Fruit fly (Drosophila melanogaster) whole organism, embryonic: ENCODE results near the gene CG13044.

Source experiments
- B-H1 ChIP-seq: fragments of 200-800 bp; sonication (Bioruptor generic); IDR thresholded peaks from 3 replicates; pipeline ENCODE4 v1.3.6; 2022; ENCODE audit warnings: missing biosample characterization, missing genetic modification characterization
- Bgb ChIP-seq: fragments of 200-800 bp; sonication (Bioruptor generic); IDR thresholded peaks from 2 replicates; pipeline ENCODE4 v1.3.6; 2022; ENCODE audit warnings: missing biosample characterization, missing genetic modification characterization; ENCODE audit not compliant: partially characterized antibody
- CG11504 ChIP-seq: fragments of 200-800 bp; sonication (Bioruptor generic); optimal IDR thresholded peaks from 3 replicates; lab custom pipeline; 2019; ENCODE audit warnings: missing biosample characterization, mild to moderate bottlenecking, missing genetic modification characterization, moderate library complexity
- CG12104 ChIP-seq: fragments of 200-800 bp; sonication (Bioruptor generic); optimal IDR thresholded peaks from 3 replicates; lab custom pipeline; 2016; ENCODE audit warnings: missing biosample characterization, missing genetic modification characterization
- CG12155 ChIP-seq: fragments of 200-800 bp; sonication (Bioruptor generic); optimal IDR thresholded peaks from 3 replicates; lab custom pipeline; 2016; ENCODE audit warnings: missing biosample characterization, missing genetic modification characterization
- CG12769 ChIP-seq: fragments of 200-800 bp; sonication (Bioruptor generic); optimal IDR thresholded peaks from 2 replicates; lab custom pipeline; 2019; ENCODE audit warnings: missing biosample characterization, mild to moderate bottlenecking, missing genetic modification characterization, moderate library complexity
- CG13287 ChIP-seq: fragments of 200-800 bp; sonication (Bioruptor generic); IDR thresholded peaks from 2 replicates; pipeline ENCODE4 v1.3.6; 2022; ENCODE audit warnings: missing biosample characterization, missing genetic modification characterization; ENCODE audit not compliant: partially characterized antibody
- CG13424 ChIP-seq: fragments of 200-800 bp; sonication (Bioruptor generic); optimal IDR thresholded peaks from 2 replicates; lab custom pipeline; 2019; ENCODE audit warnings: missing biosample characterization, mild to moderate bottlenecking, missing genetic modification characterization, moderate library complexity
- CG14441 ChIP-seq: fragments of 200-800 bp; sonication (Bioruptor generic); IDR thresholded peaks from 2 replicates; pipeline ENCODE4 v1.3.6; 2022; ENCODE audit warnings: missing biosample characterization, missing genetic modification characterization
- CG14667 ChIP-seq: fragments of 200-800 bp; sonication (Bioruptor generic); IDR thresholded peaks from 2 replicates; pipeline ENCODE4 v1.3.6; 2022; ENCODE audit warnings: missing biosample characterization, missing genetic modification characterization
- CG14965 ChIP-seq: fragments of 200-800 bp; sonication (Bioruptor generic); optimal IDR thresholded peaks from 2 replicates; lab custom pipeline; 2016; ENCODE audit warnings: missing biosample characterization, missing genetic modification characterization, borderline replicate concordance
- CG15269 ChIP-seq: fragments of 200-800 bp; sonication (Bioruptor generic); optimal IDR thresholded peaks from 2 replicates; lab custom pipeline; 2018; ENCODE audit warnings: missing biosample characterization, mild to moderate bottlenecking, missing genetic modification characterization, moderate library complexity
- CG15514 ChIP-seq: fragments of 200-800 bp; sonication (Bioruptor generic); optimal IDR thresholded peaks from 3 replicates; lab custom pipeline; 2017; ENCODE audit warnings: missing biosample characterization, missing genetic modification characterization, mild to moderate bottlenecking, moderate library complexity, missing genetic modification reagents
- CG17361 ChIP-seq: fragments of 200-800 bp; sonication (Bioruptor generic); IDR thresholded peaks from 3 replicates; pipeline ENCODE4 v1.3.6; 2022; ENCODE audit warnings: missing biosample characterization, missing genetic modification characterization
- CG17612 ChIP-seq: fragments of 200-800 bp; sonication (Bioruptor generic); IDR thresholded peaks from 2 replicates; pipeline ENCODE4 v1.3.6; 2022; ENCODE audit warnings: missing biosample characterization, missing genetic modification characterization
- CG17829 ChIP-seq: fragments of 200-800 bp; optimal IDR thresholded peaks from 2 replicates; lab custom pipeline; 2019; ENCODE audit warnings: missing biosample characterization, mild to moderate bottlenecking, missing genetic modification characterization, moderate library complexity
- CG1832 ChIP-seq: fragments of 200-800 bp; sonication (Bioruptor generic); optimal IDR thresholded peaks from 2 replicates; lab custom pipeline; 2017; ENCODE audit warnings: missing biosample characterization, mild to moderate bottlenecking, missing genetic modification characterization, inconsistent platforms
- CG18476 ChIP-seq: fragments of 200-800 bp; sonication (Bioruptor generic); optimal IDR thresholded peaks from 2 replicates; lab custom pipeline; 2016; ENCODE audit warnings: missing biosample characterization, mild to moderate bottlenecking, missing genetic modification characterization
- CG18599 ChIP-seq: fragments of 200-800 bp; sonication (Bioruptor generic); optimal IDR thresholded peaks from 3 replicates; lab custom pipeline; 2017; ENCODE audit warnings: missing biosample characterization, missing genetic modification characterization, mild to moderate bottlenecking, moderate library complexity, missing genetic modification reagents
- CG4854 ChIP-seq: fragments of 200-800 bp; sonication (Bioruptor generic); optimal IDR thresholded peaks from 2 replicates; lab custom pipeline; 2016; ENCODE audit warnings: missing biosample characterization, missing genetic modification characterization, inconsistent platforms
- CG6272 ChIP-seq: fragments of 200-800 bp; sonication (Bioruptor generic); IDR thresholded peaks from 2 replicates; pipeline ENCODE4 v1.3.6; 2022; ENCODE audit warnings: missing biosample characterization, missing genetic modification characterization
- CG7372 ChIP-seq: fragments of 200-800 bp; sonication (Bioruptor generic); IDR thresholded peaks from 2 replicates; pipeline ENCODE4 v1.3.6; 2022; ENCODE audit warnings: missing biosample characterization, missing genetic modification characterization
- E2f2 ChIP-seq: fragments of 200-800 bp; sonication (Bioruptor generic); IDR thresholded peaks from 2 replicates; pipeline ENCODE4 v1.3.6; 2022; ENCODE audit warnings: missing biosample characterization, missing genetic modification characterization
- H2.0 ChIP-seq: fragments of 200-800 bp; sonication (Bioruptor generic); IDR thresholded peaks from 2 replicates; pipeline ENCODE4 v1.3.6; 2022; ENCODE audit warnings: missing biosample characterization, missing genetic modification characterization
- Hmx ChIP-seq: fragments of 200-800 bp; sonication (Bioruptor generic); optimal IDR thresholded peaks from 2 replicates; lab custom pipeline; 2016; ENCODE audit warnings: missing biosample characterization, missing genetic modification characterization
- Hr78 ChIP-seq, 2 experiments: fragments of 200-800 bp in 1 of 2; fragments of >200 bp in 1 of 2; sonication (Bioruptor generic) in 1 of 2; optimal IDR thresholded peaks; 2 replicates each; lab custom pipeline; 2017 to 2019; ENCODE audit warnings: missing biosample characterization in 2 of 2, missing genetic modification characterization in 2 of 2, mild to moderate bottlenecking in 1 of 2, moderate library complexity in 1 of 2
- Jarid2 ChIP-seq: fragments of 200-800 bp; sonication (Bioruptor generic); optimal IDR thresholded peaks from 3 replicates; lab custom pipeline; 2017; ENCODE audit warnings: mild to moderate bottlenecking, missing biosample characterization, missing genetic modification reagents, missing genetic modification characterization
- MBD-R2 ChIP-seq: fragments of 200-800 bp; sonication (Bioruptor generic); IDR thresholded peaks from 2 replicates; pipeline ENCODE4 v1.3.6; 2022; ENCODE audit warnings: missing biosample characterization, missing genetic modification characterization
- Med ChIP-seq: fragments of 200-800 bp; sonication (Bioruptor generic); peaks from one replicate; lab custom pipeline; 2016; ENCODE audit warnings: missing biosample characterization, missing genetic modification characterization, mild to moderate bottlenecking, inconsistent platforms, moderate library complexity
- Opbp ChIP-seq: fragments of 200-800 bp; sonication (Bioruptor generic); IDR thresholded peaks from 3 replicates; pipeline ENCODE4 v1.3.6; 2022; ENCODE audit warnings: missing biosample characterization, missing genetic modification characterization; ENCODE audit not compliant: partially characterized antibody
- bbx ChIP-seq: fragments of 200-800 bp; sonication (Bioruptor generic); IDR thresholded peaks from 2 replicates; pipeline ENCODE4 v1.3.6; 2022; ENCODE audit warnings: missing biosample characterization, missing genetic modification characterization; ENCODE audit not compliant: partially characterized antibody
- ci ChIP-seq: fragments of 200-800 bp; sonication (Bioruptor generic); IDR thresholded peaks from 3 replicates; pipeline ENCODE4 v1.3.6; 2022; ENCODE audit warnings: missing biosample characterization, missing genetic modification characterization
- ewg ChIP-seq: fragments of 200-800 bp; sonication (Bioruptor generic); optimal IDR thresholded peaks from 3 replicates; lab custom pipeline; 2017; ENCODE audit warnings: mild to moderate bottlenecking, missing biosample characterization, missing genetic modification reagents, missing genetic modification characterization
- fd64A ChIP-seq: fragments of 200-800 bp; sonication (Bioruptor generic); optimal IDR thresholded peaks from 3 replicates; lab custom pipeline; 2018; ENCODE audit warnings: missing biosample characterization, mild to moderate bottlenecking, missing genetic modification characterization
- ftz-f1 ChIP-seq: fragments of 200-800 bp; sonication (Bioruptor generic); optimal IDR thresholded peaks from 2 replicates; lab custom pipeline; 2016; ENCODE audit warnings: missing biosample characterization, missing genetic modification characterization
- gcm ChIP-seq: fragments of 200-800 bp; sonication (Bioruptor generic); optimal IDR thresholded peaks from 2 replicates; lab custom pipeline; 2019; ENCODE audit warnings: missing biosample characterization, mild to moderate bottlenecking, missing genetic modification characterization, moderate library complexity
- gro ChIP-seq: fragments of 200-800 bp; sonication (Bioruptor generic); optimal IDR thresholded peaks from 2 replicates; lab custom pipeline; 2016; ENCODE audit warnings: missing biosample characterization, missing genetic modification characterization
- ken ChIP-seq: fragments of 200-800 bp; sonication (Bioruptor generic); IDR thresholded peaks from 3 replicates; pipeline ENCODE4 v1.3.6; 2022; ENCODE audit warnings: missing biosample characterization, missing genetic modification characterization
- lab ChIP-seq: fragments of 200-800 bp; sonication (Bioruptor generic); optimal IDR thresholded peaks from 3 replicates; lab custom pipeline; 2017; ENCODE audit warnings: missing biosample characterization, missing genetic modification characterization, mild to moderate bottlenecking, moderate library complexity, missing genetic modification reagents
- lola ChIP-seq, 3 experiments: fragments of >200 bp in 2 of 3; fragments of 200-800 bp in 1 of 3; sonication (Bioruptor generic) in 1 of 3; optimal IDR thresholded peaks; 2 replicates each; lab custom pipeline; 2017 to 2019; ENCODE audit warnings: missing biosample characterization in 3 of 3, missing genetic modification characterization in 3 of 3, mild to moderate bottlenecking in 1 of 3, moderate library complexity in 1 of 3
- maf-S ChIP-seq: fragments of 200-800 bp; sonication (Bioruptor generic); optimal IDR thresholded peaks from 2 replicates; lab custom pipeline; 2016; ENCODE audit warnings: missing biosample characterization, missing genetic modification characterization
- oc ChIP-seq: fragments of 200-800 bp; sonication (Bioruptor generic); optimal IDR thresholded peaks from 2 replicates; lab custom pipeline; 2018; ENCODE audit warnings: missing biosample characterization, mild to moderate bottlenecking, missing genetic modification characterization, moderate library complexity
- scrt ChIP-seq: fragments of 200-800 bp; sonication (Bioruptor generic); optimal IDR thresholded peaks from 2 replicates; lab custom pipeline; 2018; ENCODE audit warnings: missing biosample characterization, mild to moderate bottlenecking, missing genetic modification characterization, moderate library complexity
- seq ChIP-seq: fragments of 200-800 bp; sonication (Bioruptor generic); IDR thresholded peaks from 2 replicates; pipeline ENCODE4 v1.3.6; 2022; ENCODE audit warnings: missing biosample characterization, missing genetic modification characterization
- sim ChIP-seq: fragments of 200-800 bp; sonication (Bioruptor generic); IDR thresholded peaks from 2 replicates; pipeline ENCODE4 v1.3.6; 2022; ENCODE audit warnings: missing biosample characterization, missing genetic modification characterization
- unc-4 ChIP-seq: fragments of 200-800 bp; sonication (Bioruptor generic); IDR thresholded peaks from 2 replicates; pipeline ENCODE4 v1.3.6; 2022; ENCODE audit warnings: missing biosample characterization, missing genetic modification characterization; ENCODE audit not compliant: partially characterized antibody
- vnd ChIP-seq: fragments of 200-800 bp; sonication (Bioruptor generic); IDR thresholded peaks from 3 replicates; pipeline ENCODE4 v1.3.6; 2022; ENCODE audit warnings: missing biosample characterization, missing genetic modification characterization; ENCODE audit not compliant: partially characterized antibody
- vvl ChIP-seq: fragments of 200-800 bp; sonication (Bioruptor generic); IDR thresholded peaks from 2 replicates; pipeline ENCODE4 v1.3.6; 2022; ENCODE audit warnings: missing biosample characterization, missing genetic modification characterization
- wor ChIP-seq: fragments of 200-800 bp; sonication (Bioruptor generic); IDR thresholded peaks from 2 replicates; pipeline ENCODE4 v1.3.6; 2022; ENCODE audit warnings: missing biosample characterization, missing genetic modification characterization
- z ChIP-seq: fragments of 200-800 bp; sonication (Bioruptor generic); IDR thresholded peaks from 3 replicates; pipeline ENCODE4 v1.3.6; 2022; ENCODE audit warnings: missing biosample characterization, missing genetic modification characterization

Gene CG13044

dm6 chr3L:16334876-16335275, 31.9 kb upstream of the CG13044 start (continued):
- TF ChIP-seq CG17361 (GFP tag; lab: Robert Waterston, UW) (no peak), unc-4 (GFP tag; lab: Robert Waterston, UW) (no peak), CG17829 (tag; lab: Kevin White, UChicago) (no peak), ci (GFP tag; lab: Robert Waterston, UW) (peak; percentile 58; the same call in 1 of the 3 replicates), CG18476 (GFP tag; lab: Kevin White, UChicago) (no peak), Jarid2 (GFP tag; lab: Kevin White, UChicago) (no peak), CG13424 (tag; lab: Kevin White, UChicago) (no peak), CG14441 (GFP tag; lab: Robert Waterston, UW) (no peak), sim (GFP tag; lab: Robert Waterston, UW) (no peak), lab (GFP tag; lab: Kevin White, UChicago) (no peak), maf-S (GFP tag; lab: Kevin White, UChicago) (no peak), seq (GFP tag; lab: Robert Waterston, UW) (no peak), Med (GFP tag; lab: Kevin White, UChicago) (peak; percentile 75), lola (GFP tag; optimal IDR thresholded peaks at IDR 0.05; lab: Kevin White, UChicago) (peak in 1 of 3 experiments; percentile 53), Hr78 (GFP tag; optimal IDR thresholded peaks at IDR 0.05; lab: Kevin White, UChicago) (no peak), MBD-R2 (GFP tag; lab: Robert Waterston, UW) (no peak), ken (GFP tag; lab: Robert Waterston, UW) (no peak), bbx (GFP tag; lab: Robert Waterston, UW) (peak; percentile 38; the same call in 1 of the 2 replicates), E2f2 (GFP tag; lab: Robert Waterston, UW) (peak; percentile 9; the same call in 1 of the 2 replicates), fd64A (GFP tag; lab: Kevin White, UChicago) (no peak), H2.0 (no peak), oc (tag; lab: Kevin White, UChicago) (no peak), B-H1 (no peak), CG17612 (GFP tag; lab: Robert Waterston, UW) (peak; percentile 35; the same call in 1 of the 2 replicates), Bgb (GFP tag; lab: Robert Waterston, UW) (peak; percentile 18; the same call in 1 of the 2 replicates), CG12769 (peak; percentile 46), CG4854 (GFP tag; lab: Kevin White, UChicago) (no peak), gcm (GFP tag; lab: Kevin White, UChicago) (no peak), Hmx (no peak), z (GFP tag; lab: Robert Waterston, UW) (no peak), scrt (no peak), vvl (GFP tag; lab: Robert Waterston, UW) (peak; percentile 24; the same call in 1 of the 2 replicates), CG15269 (tag; lab: Kevin White, UChicago) (no peak), CG18599 (GFP tag; lab: Kevin White, UChicago) (no peak), CG12104 (GFP tag; lab: Kevin White, UChicago) (no peak), CG14965 (no peak), CG1832 (GFP tag; lab: Kevin White, UChicago) (no peak), CG11504 (tag; lab: Kevin White, UChicago) (no peak), CG7372 (GFP tag; lab: Robert Waterston, UW) (no peak), wor (GFP tag; lab: Robert Waterston, UW) (no peak), CG6272 (GFP tag; lab: Robert Waterston, UW) (no peak), Opbp (GFP tag; lab: Robert Waterston, UW) (no peak), ftz-f1 (GFP tag; lab: Kevin White, UChicago) (peak; percentile 44), ewg (GFP tag; lab: Kevin White, UChicago) (no peak), vnd (no peak), CG13287 (GFP tag; lab: Robert Waterston, UW) (peak; percentile 45; the same call in 1 of the 2 replicates), CG12155 (GFP tag; lab: Kevin White, UChicago) (no peak), CG15514 (GFP tag; lab: Kevin White, UChicago) (peak; percentile 96), CG14667 (GFP tag; lab: Robert Waterston, UW) (no peak), gro (GFP tag; lab: Kevin White, UChicago) (no peak)
